Worm (Caenorhabditis elegans) whole organism, midembryonic: Measurements from ENCODE around the gene ZK1240.8.

Experiments used
- klf-2 ChIP-seq: fragments of 200-800 bp; sonication (Bioruptor generic); conservative IDR thresholded peaks from 2 replicates; pipeline ENCODE4 v1.3.6; 2022; ENCODE audit warnings: missing genetic modification reagents, missing genetic modification characterization, missing compliant biosample characterization
- ztf-23 ChIP-seq: fragments of 200-800 bp; sonication (Bioruptor generic); IDR thresholded peaks from 2 replicates; pipeline ENCODE4 v1.3.6; 2022; ENCODE audit warnings: missing genetic modification reagents, missing genetic modification characterization, missing compliant biosample characterization

DNA sequence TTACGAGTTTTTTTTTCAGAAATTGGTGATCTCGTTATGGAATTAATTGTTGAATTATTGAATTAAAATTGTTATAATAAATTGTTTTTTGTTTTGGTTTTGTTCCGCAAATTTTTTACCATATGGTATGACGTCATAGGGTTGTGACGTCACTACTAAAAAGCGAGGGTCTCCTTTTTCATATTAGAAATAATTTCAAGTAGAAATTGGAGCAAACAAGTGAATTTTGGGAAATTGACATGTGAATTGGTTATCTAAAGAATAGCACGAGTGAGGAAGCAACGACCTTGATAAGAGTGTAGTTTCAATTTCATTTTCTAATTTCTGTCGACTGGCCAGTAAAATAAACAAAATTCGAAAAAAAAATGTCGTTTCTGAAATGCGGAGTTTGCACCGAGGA, 6.7 kb upstream of the ZK1240.8 start, which contains the start of gene F43C11.7:
- no peak for TF ChIP-seq klf-2 (GFP tag; lab: Robert Waterston, UW)
- TF ChIP-seq ztf-23 (GFP tag; lab: Robert Waterston, UW), result no peak
